Fruit fly (Drosophila melanogaster) ovary, adult (tissue): ENCODE results near the gene regucalcin.

Source experiments
- CG17801 ChIP-seq: fragments of 200-800 bp; optimal IDR thresholded peaks from 2 replicates; lab custom pipeline; 2019; ENCODE audit warnings: missing biosample characterization, mild to moderate bottlenecking, missing genetic modification characterization, moderate library complexity; ENCODE audit not compliant: partially characterized antibody

regucalcin gene

dm6 chrX:12013098-12013493 is 919 bp downstream of the regucalcin start:
- no peak for TF ChIP-seq CG17801 (GFP tag; lab: Kevin White, UChicago)

DNA sequence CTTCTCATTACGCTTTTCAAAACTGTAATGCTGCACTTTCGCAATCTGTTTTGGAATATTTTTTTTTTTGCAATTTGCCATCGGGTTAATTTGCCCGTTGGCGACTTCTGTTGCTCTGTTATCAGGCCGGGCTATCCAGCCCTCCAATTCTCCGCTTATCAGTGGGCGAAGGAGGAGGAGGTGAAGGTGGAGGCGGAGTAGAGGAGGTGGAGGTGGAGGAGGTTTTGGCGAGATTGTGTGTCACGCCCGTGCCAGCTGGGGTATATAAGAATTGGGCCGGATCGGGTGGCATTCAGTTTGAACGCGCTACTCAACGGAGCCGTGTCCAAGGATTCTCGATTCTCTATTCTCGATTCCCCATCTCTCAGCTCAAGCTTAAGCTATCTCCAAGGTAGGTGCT is 2.0 kb downstream of the regucalcin start:
- TF ChIP-seq CG17801 (GFP tag; lab: Kevin White, UChicago), result no peak

dm6 chrX:12014800-12015389 is 2.7 kb downstream of the regucalcin start:
- TF ChIP-seq CG17801 (GFP tag; lab: Kevin White, UChicago), result peak; percentile 31

- no peak for TF ChIP-seq CG17801 (GFP tag; lab: Kevin White, UChicago)
Observed at dm6 chrX:12017815-12018439, 5.8 kb downstream of the regucalcin start, which contains the start of gene Chrac-16. TSS of gene Chrac-16 (minus strand) at chrX:12017961.

dm6 chrX:12018440-12019101 is 6.4 kb downstream of the regucalcin start, which contains the start of gene Lsm12a:
TSS of gene Lsm12a (plus strand) at chrX:12018640.
- no peak for TF ChIP-seq CG17801 (GFP tag; lab: Kevin White, UChicago)

dm6 chrX:12020857-12021256 is 8.7 kb downstream of the regucalcin start, which contains the start of gene Tango4:
TSS of gene Tango4 (plus strand) at chrX:12021068.
- no peak for TF ChIP-seq CG17801 (GFP tag; lab: Kevin White, UChicago)

dm6 chrX:12021750-12022149 is 9.6 kb downstream of the regucalcin start:
- no peak for TF ChIP-seq CG17801 (GFP tag; lab: Kevin White, UChicago)

DNA sequence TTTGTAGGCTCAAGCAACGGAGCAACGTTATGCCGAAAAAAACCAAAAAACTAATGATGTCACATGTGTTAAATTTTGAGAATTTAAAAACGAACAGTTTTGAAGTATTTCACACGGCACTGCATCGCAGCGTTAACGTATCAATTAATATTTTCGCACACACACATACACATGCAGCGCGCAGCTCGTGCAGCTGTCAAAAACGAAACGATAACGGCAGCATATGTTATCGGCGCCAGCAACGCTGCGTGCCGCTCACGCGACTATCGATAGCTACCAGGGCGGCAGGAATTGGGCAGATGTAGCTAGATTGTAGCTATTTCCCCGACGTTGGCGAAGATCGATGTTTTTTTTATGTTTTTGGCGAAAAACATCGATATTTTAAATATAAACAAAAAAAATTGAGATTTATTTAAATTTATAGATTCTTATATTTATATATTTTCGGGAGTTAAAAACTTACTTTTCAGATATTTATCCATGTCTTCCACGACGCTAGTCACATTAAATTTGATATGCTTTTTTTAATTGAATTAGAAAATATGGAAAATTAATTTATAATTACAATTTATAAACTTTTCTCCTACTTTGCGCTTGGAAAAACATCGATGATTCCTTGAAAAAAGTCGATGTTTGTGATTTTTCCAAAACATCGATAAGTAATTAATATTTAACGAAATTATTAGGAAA is 16.8 kb downstream of the regucalcin start, which contains the start of gene Usp7:
Usp7 (minus strand) TSS at position 208 of the 690 bp plus-strand sequence.
- TF ChIP-seq CG17801 (GFP tag; lab: Kevin White, UChicago), result peak; percentile 51

DNA sequence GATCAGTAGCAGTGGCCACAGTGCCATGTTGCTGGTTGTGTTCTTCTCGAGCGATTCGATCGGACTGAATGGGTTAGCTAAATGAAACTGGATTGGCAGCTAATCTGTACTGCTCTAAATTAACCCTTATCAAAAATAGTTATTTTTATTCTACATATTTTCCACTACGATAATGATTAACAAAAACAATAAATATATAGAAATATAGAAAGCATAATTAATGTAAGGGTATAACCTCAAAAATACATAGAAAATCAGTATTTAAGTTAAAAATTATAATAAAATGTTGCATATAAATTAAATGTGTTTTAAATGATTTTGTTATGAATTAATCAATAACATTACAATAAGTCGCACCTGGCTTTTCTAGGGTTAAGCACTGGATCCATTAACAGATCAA is 19.2 kb downstream of the regucalcin start, which contains the start of gene Cyp311a1:
Cyp311a1 (minus strand) TSS at position 66 of the 400 bp plus-strand sequence.
- no peak for TF ChIP-seq CG17801 (GFP tag; lab: Kevin White, UChicago)

DNA sequence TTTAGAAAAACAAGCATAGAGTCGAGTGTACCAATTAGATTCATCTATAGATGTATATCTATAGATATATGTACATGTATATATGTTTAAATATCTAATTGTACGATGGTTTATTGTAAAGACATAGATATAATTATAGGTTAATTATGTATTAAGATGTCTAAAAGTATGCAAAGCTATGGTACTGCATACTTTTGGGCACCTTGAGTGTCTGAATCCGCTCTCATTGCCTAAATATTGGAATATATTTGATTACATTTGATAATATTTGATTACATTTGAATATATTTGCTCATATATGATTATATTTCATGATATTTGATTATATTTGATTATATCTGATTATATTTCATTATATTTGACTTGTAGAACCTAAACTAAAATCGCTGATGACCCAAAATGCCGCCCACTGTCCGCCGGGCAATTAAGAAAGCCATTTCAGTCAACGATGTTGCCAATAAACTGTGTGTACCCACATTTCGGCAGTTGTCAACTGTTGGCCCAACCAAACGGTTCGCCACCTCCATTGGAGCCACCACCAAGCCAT is 20.0 kb downstream of the regucalcin start, which contains the start of gene Cyp318a1:
Cyp318a1 (plus strand) TSS at position 497 of the 547 bp plus-strand sequence.
- no peak for TF ChIP-seq CG17801 (GFP tag; lab: Kevin White, UChicago)

dm6 chrX:12034713-12035112 is 22.5 kb downstream of the regucalcin start:
- TF ChIP-seq CG17801 (GFP tag; lab: Kevin White, UChicago), result no peak

DNA sequence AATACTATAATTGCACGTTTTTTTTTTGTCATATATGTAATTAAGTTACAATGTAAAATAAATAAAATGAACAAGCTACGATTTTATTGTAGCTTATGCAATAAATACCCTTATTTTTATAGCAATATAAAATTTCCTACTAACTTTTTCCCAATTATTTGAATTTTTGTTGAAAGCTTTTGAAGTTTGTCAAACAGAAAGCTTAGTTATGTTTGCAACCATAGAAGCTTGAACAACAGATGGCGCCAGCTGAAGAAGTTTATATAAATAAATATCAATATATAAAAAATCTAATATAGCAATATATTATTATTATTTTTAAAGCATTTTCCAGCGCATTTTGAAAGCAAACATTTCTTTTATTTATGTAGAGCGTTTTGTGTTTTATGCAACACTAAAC is 23.0 kb downstream of the regucalcin start:
- TF ChIP-seq CG17801 (GFP tag; lab: Kevin White, UChicago), result no peak

DNA sequence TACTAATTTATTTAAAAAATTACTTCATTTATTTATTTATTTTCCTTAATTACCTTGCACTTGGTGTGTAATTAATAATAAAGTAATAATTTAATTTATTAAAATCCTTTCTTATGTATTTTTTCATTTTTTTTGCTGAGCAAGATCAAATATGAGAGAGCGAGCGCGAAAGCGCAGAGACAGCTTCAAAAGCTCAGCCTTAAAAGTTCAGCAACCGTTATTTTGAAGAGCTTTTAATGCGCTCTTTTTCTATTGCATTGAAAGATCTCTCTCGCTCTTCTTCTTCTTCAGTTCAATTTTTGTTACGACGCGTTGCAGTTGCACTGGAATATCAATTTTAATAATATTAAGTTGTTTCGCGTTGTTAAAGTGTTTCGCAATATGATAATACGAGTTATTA is 31.2 kb downstream of the regucalcin start, which contains the start of gene Ten-a:
Ten-a (plus strand) TSS at position 301 of the 400 bp plus-strand sequence.
- TF ChIP-seq CG17801 (GFP tag; lab: Kevin White, UChicago), result no peak

dm6 chrX:12050292-12050691 is 38.1 kb downstream of the regucalcin start:
- no peak for TF ChIP-seq CG17801 (GFP tag; lab: Kevin White, UChicago)
